Fruit fly (Drosophila melanogaster) whole organism, embryonic: ENCODE measurements around the gene Lcp65Ag2.

Experiments
- Aef1 ChIP-seq: fragments of 200-800 bp; sonication (Bioruptor generic); IDR thresholded peaks from 3 replicates; pipeline ENCODE4 v1.3.6; 2022; ENCODE audit warnings: missing biosample characterization, missing genetic modification characterization
- Asciz ChIP-seq: fragments of 200-800 bp; sonication (Bioruptor generic); optimal IDR thresholded peaks from 2 replicates; lab custom pipeline; 2017; ENCODE audit warnings: missing biosample characterization, mild to moderate bottlenecking, missing genetic modification characterization, missing genetic modification reagents
- BEAF-32 ChIP-seq: fragments of 200-800 bp; sonication (Bioruptor generic); optimal IDR thresholded peaks from 3 replicates; lab custom pipeline; 2017; ENCODE audit warnings: missing biosample characterization, missing genetic modification characterization, mild to moderate bottlenecking, moderate library complexity, missing genetic modification reagents
- Blimp-1 ChIP-seq: fragments of 200-800 bp; sonication (Bioruptor generic); optimal IDR thresholded peaks from 3 replicates; lab custom pipeline; 2018; ENCODE audit warnings: missing biosample characterization, missing genetic modification characterization, mild to moderate bottlenecking, moderate library complexity, missing genetic modification reagents
- CG11085 ChIP-seq: fragments of 200-800 bp; sonication (Bioruptor generic); IDR thresholded peaks from 2 replicates; pipeline ENCODE4 v1.3.6; 2022; ENCODE audit warnings: missing biosample characterization, missing genetic modification characterization
- CG11723 ChIP-seq: fragments of 200-800 bp; sonication (Bioruptor generic); optimal IDR thresholded peaks from 2 replicates; lab custom pipeline; 2017; ENCODE audit warnings: missing biosample characterization, mild to moderate bottlenecking, missing genetic modification characterization
- CG12071 ChIP-seq: fragments of 200-800 bp; sonication (Bioruptor generic); optimal IDR thresholded peaks from 3 replicates; lab custom pipeline; 2018; ENCODE audit warnings: missing biosample characterization, mild to moderate bottlenecking, missing genetic modification characterization
- CG14441 ChIP-seq: fragments of 200-800 bp; sonication (Bioruptor generic); IDR thresholded peaks from 2 replicates; pipeline ENCODE4 v1.3.6; 2022; ENCODE audit warnings: missing biosample characterization, missing genetic modification characterization
- CG14860 ChIP-seq: fragments of 200-800 bp; sonication (Bioruptor generic); IDR thresholded peaks from 3 replicates; pipeline ENCODE4 v1.3.6; 2022; ENCODE audit warnings: missing biosample characterization, missing genetic modification characterization; ENCODE audit not compliant: partially characterized antibody
- CG16813 ChIP-seq: fragments of 200-800 bp; sonication (Bioruptor generic); IDR thresholded peaks from 3 replicates; pipeline ENCODE4 v1.3.6; 2022; ENCODE audit warnings: missing biosample characterization, missing genetic modification characterization; ENCODE audit not compliant: partially characterized antibody
- CG17385 ChIP-seq: fragments of 200-800 bp; sonication (Bioruptor generic); optimal IDR thresholded peaks from 3 replicates; lab custom pipeline; 2018; ENCODE audit warnings: missing biosample characterization, mild to moderate bottlenecking, missing genetic modification characterization
- CG17568 ChIP-seq: fragments of 200-800 bp; sonication (Bioruptor generic); optimal IDR thresholded peaks from 2 replicates; lab custom pipeline; 2018; ENCODE audit warnings: missing biosample characterization, mild to moderate bottlenecking, missing genetic modification characterization, moderate library complexity
- CG17912 ChIP-seq: fragments of 200-800 bp; sonication (Bioruptor generic); optimal IDR thresholded peaks from 2 replicates; lab custom pipeline; 2018; ENCODE audit warnings: missing biosample characterization, mild to moderate bottlenecking, missing genetic modification characterization
- CG18619 ChIP-seq: fragments of 200-800 bp; sonication (Bioruptor generic); optimal IDR thresholded peaks from 3 replicates; lab custom pipeline; 2017; ENCODE audit warnings: missing biosample characterization, mild to moderate bottlenecking, missing genetic modification characterization
- CG2875 ChIP-seq: fragments of 200-800 bp; sonication (Bioruptor generic); optimal IDR thresholded peaks from 2 replicates; lab custom pipeline; 2017; ENCODE audit warnings: missing biosample characterization, mild to moderate bottlenecking, missing genetic modification characterization, missing genetic modification reagents
- CG30403 ChIP-seq: fragments of 200-800 bp; sonication (Bioruptor generic); optimal IDR thresholded peaks from 3 replicates; lab custom pipeline; 2016; ENCODE audit warnings: missing biosample characterization, missing genetic modification characterization
- CG3065 ChIP-seq: fragments of 200-800 bp; sonication (Bioruptor generic); optimal IDR thresholded peaks from 2 replicates; lab custom pipeline; 2016; ENCODE audit warnings: missing biosample characterization, missing genetic modification characterization
- CG32767 ChIP-seq: fragments of 200-800 bp; sonication (Bioruptor generic); IDR thresholded peaks from 2 replicates; pipeline ENCODE4 v1.3.6; 2022; ENCODE audit warnings: missing biosample characterization, missing genetic modification characterization
- CG7786 ChIP-seq: fragments of 200-800 bp; sonication (Bioruptor generic); optimal IDR thresholded peaks from 2 replicates; lab custom pipeline; 2016; ENCODE audit warnings: missing biosample characterization, missing genetic modification characterization
- CG8388 ChIP-seq: fragments of 200-800 bp; sonication (Bioruptor generic); optimal IDR thresholded peaks from 2 replicates; lab custom pipeline; 2019; ENCODE audit warnings: missing biosample characterization, mild to moderate bottlenecking, missing genetic modification characterization, moderate library complexity
- CG8944 ChIP-seq: fragments of 200-800 bp; sonication (Bioruptor generic); optimal IDR thresholded peaks from 3 replicates; lab custom pipeline; 2016; ENCODE audit warnings: missing biosample characterization, missing genetic modification characterization
- CkIIα-i1 ChIP-seq: fragments of 200-800 bp; sonication (Bioruptor generic); IDR thresholded peaks from 2 replicates; pipeline ENCODE4 v1.3.6; 2022; ENCODE audit warnings: missing biosample characterization, missing genetic modification characterization
- D19A ChIP-seq: fragments of 200-800 bp; optimal IDR thresholded peaks from 3 replicates; lab custom pipeline; 2019; ENCODE audit warnings: missing biosample characterization, mild to moderate bottlenecking, missing genetic modification characterization, moderate library complexity
- Dek ChIP-seq: fragments of 200-800 bp; sonication (Bioruptor generic); optimal IDR thresholded peaks from 3 replicates; lab custom pipeline; 2019; ENCODE audit warnings: missing biosample characterization, mild to moderate bottlenecking, missing genetic modification characterization, moderate library complexity
- Dfd ChIP-seq, 2 experiments: fragments of >200 bp; optimal IDR thresholded peaks; 2 replicates each; lab custom pipeline; 2017; ENCODE audit warnings: missing biosample characterization in 2 of 2, missing genetic modification characterization in 2 of 2
- Doc3 ChIP-seq: fragments of 200-800 bp; sonication (Bioruptor generic); IDR thresholded peaks from 3 replicates; pipeline ENCODE4 v1.3.6; 2022; ENCODE audit warnings: missing biosample characterization, missing genetic modification characterization; ENCODE audit not compliant: partially characterized antibody
- Elba2 ChIP-seq: fragments of 200-800 bp; sonication (Bioruptor generic); optimal IDR thresholded peaks from 3 replicates; lab custom pipeline; 2016; ENCODE audit warnings: missing biosample characterization, missing genetic modification characterization
- Gug ChIP-seq: fragments of 200-800 bp; sonication (Bioruptor generic); IDR thresholded peaks from 4 replicates; pipeline ENCODE4 v1.3.6; 2022; ENCODE audit warnings: missing biosample characterization, missing genetic modification characterization
- Kr ChIP-seq: fragments of 200-800 bp; sonication (Bioruptor generic); optimal IDR thresholded peaks from 2 replicates; lab custom pipeline; 2017; ENCODE audit warnings: missing biosample characterization, mild to moderate bottlenecking, missing genetic modification characterization
- MESR4 ChIP-seq: fragments of 200-800 bp; sonication (Bioruptor generic); optimal IDR thresholded peaks from 2 replicates; lab custom pipeline; 2018; ENCODE audit warnings: missing biosample characterization, mild to moderate bottlenecking, missing genetic modification characterization, moderate library complexity
- bab2 ChIP-seq: fragments of 200-800 bp; sonication (Bioruptor generic); optimal IDR thresholded peaks from 2 replicates; lab custom pipeline; 2016; ENCODE audit warnings: missing biosample characterization, missing genetic modification characterization
- bowl ChIP-seq: fragments of 200-800 bp; sonication (Bioruptor generic); IDR thresholded peaks from 2 replicates; pipeline ENCODE4 v1.3.6; 2022; ENCODE audit warnings: missing biosample characterization, missing genetic modification characterization
- chif ChIP-seq, 2 experiments: fragments of 200-800 bp; sonication (Bioruptor generic); optimal IDR thresholded peaks; 3 replicates each; lab custom pipeline; 2016; ENCODE audit warnings: missing biosample characterization in 2 of 2, missing genetic modification characterization in 2 of 2
- dati ChIP-seq: fragments of 200-800 bp; sonication (Bioruptor generic); IDR thresholded peaks from 2 replicates; pipeline ENCODE4 v1.3.6; 2022; ENCODE audit warnings: missing biosample characterization, missing genetic modification characterization
- exex ChIP-seq: fragments of 200-800 bp; sonication (Bioruptor generic); optimal IDR thresholded peaks from 4 replicates; lab custom pipeline; 2018; ENCODE audit warnings: missing biosample characterization, mild to moderate bottlenecking, missing genetic modification characterization, moderate library complexity
- eyg ChIP-seq: fragments of 200-800 bp; sonication (Bioruptor generic); optimal IDR thresholded peaks from 3 replicates; lab custom pipeline; 2016; ENCODE audit warnings: missing biosample characterization, missing genetic modification characterization
- fd64A ChIP-seq: fragments of 200-800 bp; sonication (Bioruptor generic); optimal IDR thresholded peaks from 3 replicates; lab custom pipeline; 2018; ENCODE audit warnings: missing biosample characterization, mild to moderate bottlenecking, missing genetic modification characterization
- gce ChIP-seq: fragments of 200-800 bp; sonication (Bioruptor generic); IDR thresholded peaks from 3 replicates; pipeline ENCODE4 v1.3.6; 2022; ENCODE audit warnings: missing biosample characterization, missing genetic modification characterization
- lmd ChIP-seq: fragments of 200-800 bp; sonication (Bioruptor generic); IDR thresholded peaks from 2 replicates; pipeline ENCODE4 v1.3.6; 2022; ENCODE audit warnings: missing biosample characterization, missing genetic modification characterization
- nerfin-1 ChIP-seq: fragments of 200-800 bp; sonication (Bioruptor generic); optimal IDR thresholded peaks from 3 replicates; lab custom pipeline; 2019; ENCODE audit warnings: missing biosample characterization, mild to moderate bottlenecking, missing genetic modification characterization, moderate library complexity
- nerfin-2 ChIP-seq: fragments of 200-800 bp; sonication (Bioruptor generic); IDR thresholded peaks from 2 replicates; pipeline ENCODE4 v1.3.6; 2022; ENCODE audit warnings: missing biosample characterization, missing genetic modification characterization; ENCODE audit not compliant: partially characterized antibody
- odd ChIP-seq: fragments of 200-800 bp; sonication (Bioruptor generic); optimal IDR thresholded peaks from 2 replicates; lab custom pipeline; 2017; ENCODE audit warnings: missing biosample characterization, mild to moderate bottlenecking, missing genetic modification characterization
- onecut ChIP-seq: fragments of 200-800 bp; sonication (Bioruptor generic); IDR thresholded peaks from 2 replicates; pipeline ENCODE4 v1.3.6; 2022; ENCODE audit warnings: missing biosample characterization, missing genetic modification characterization
- otp ChIP-seq: fragments of 200-800 bp; sonication (Bioruptor generic); IDR thresholded peaks from 3 replicates; pipeline ENCODE4, ENCODE4 v1.3.6; 2022; ENCODE audit warnings: missing biosample characterization, missing genetic modification characterization
- pnt ChIP-seq: fragments of 200-800 bp; sonication (Bioruptor generic); optimal IDR thresholded peaks from 3 replicates; lab custom pipeline; 2016; ENCODE audit warnings: missing biosample characterization, missing genetic modification characterization
- pros ChIP-seq: fragments of 200-800 bp; sonication (Bioruptor generic); optimal IDR thresholded peaks from 3 replicates; lab custom pipeline; 2019; ENCODE audit warnings: missing biosample characterization, mild to moderate bottlenecking, missing genetic modification characterization, moderate library complexity
- psq ChIP-seq: fragments of 200-800 bp; sonication (Bioruptor generic); optimal IDR thresholded peaks from 2 replicates; lab custom pipeline; 2017; ENCODE audit warnings: missing biosample characterization, missing genetic modification characterization
- ranshi ChIP-seq: fragments of 200-800 bp; sonication (Bioruptor generic); IDR thresholded peaks from 2 replicates; pipeline ENCODE4 v1.3.6; 2022; ENCODE audit warnings: missing biosample characterization, missing genetic modification characterization
- repo ChIP-seq: fragments of 200-800 bp; sonication (Bioruptor generic); optimal IDR thresholded peaks from 2 replicates; lab custom pipeline; 2016; ENCODE audit warnings: missing biosample characterization, missing genetic modification characterization
- slbo ChIP-seq: fragments of 200-800 bp; sonication (Bioruptor generic); IDR thresholded peaks from 2 replicates; pipeline ENCODE4 v1.3.6; 2022; ENCODE audit warnings: missing biosample characterization, missing genetic modification characterization

Lcp65Ag2 gene

dm6 chr3L:6139924-6140574 lies 6.7 kb upstream of the Lcp65Ag2 start, which contains the start of gene Cpr65Av (continued):
- TF ChIP-seq CG16813 (GFP tag; lab: Robert Waterston, UW): no peak
- 0 out of 2 replicates have a peak, but pooled peaks have one; percentile 20 for TF ChIP-seq onecut
- TF ChIP-seq exex: no peak
- no peak for TF ChIP-seq CG11723 (GFP tag; lab: Kevin White, UChicago)
- TF ChIP-seq otp (GFP tag; lab: Robert Waterston, UW): peak; percentile 17; the same call in 1 of the 3 replicates
- peak in 1 of 2 experiments; percentile 13 for TF ChIP-seq chif (GFP tag; optimal IDR thresholded peaks at IDR 0.05; lab: Kevin White, UChicago)
- no peak for TF ChIP-seq ranshi (GFP tag; lab: Robert Waterston, UW)
- no peak for TF ChIP-seq bab2 (GFP tag; lab: Kevin White, UChicago)
- TF ChIP-seq CG17385: peak; percentile 2
- TF ChIP-seq Blimp-1 (GFP tag; lab: Kevin White, UChicago): peak; percentile 13
- TF ChIP-seq MESR4 (GFP tag; lab: Kevin White, UChicago): no peak
- peak; percentile 37 for TF ChIP-seq CG2875 (GFP tag; lab: Kevin White, UChicago)
- TF ChIP-seq CG32767: no peak
- TF ChIP-seq BEAF-32 (GFP tag; lab: Kevin White, UChicago): no peak
- no peak for TF ChIP-seq lmd
- no peak for TF ChIP-seq CG8944 (GFP tag; lab: Kevin White, UChicago)
- no peak for TF ChIP-seq Dek (tag; lab: Kevin White, UChicago)
- peak; percentile 33 for TF ChIP-seq odd (GFP tag; lab: Kevin White, UChicago)
- no peak for TF ChIP-seq CG17568 (GFP tag; lab: Kevin White, UChicago)
- TF ChIP-seq Dfd (GFP tag; optimal IDR thresholded peaks at IDR 0.05; lab: Kevin White, UChicago): no peak
- no peak for TF ChIP-seq D19A (tag; lab: Kevin White, UChicago)
- no peak for TF ChIP-seq Gug (GFP tag; lab: Robert Waterston, UW)
- no peak for TF ChIP-seq CG11085 (GFP tag; lab: Robert Waterston, UW)
- 0 out of 3 replicates have a peak, but pooled peaks have one; percentile 28 for TF ChIP-seq gce
- TF ChIP-seq CG14441: no peak
- TF ChIP-seq pnt (GFP tag; lab: Kevin White, UChicago): no peak
- peak; percentile 13 for TF ChIP-seq CG17912 (GFP tag; lab: Kevin White, UChicago)
- TF ChIP-seq Aef1: no peak
- TF ChIP-seq Kr (GFP tag; lab: Kevin White, UChicago): no peak
- TF ChIP-seq Doc3 (GFP tag; lab: Robert Waterston, UW): no peak
- TF ChIP-seq bowl (GFP tag; lab: Robert Waterston, UW): no peak
- no peak for TF ChIP-seq nerfin-1
- no peak for TF ChIP-seq slbo (GFP tag; lab: Robert Waterston, UW)
- TF ChIP-seq pros (GFP tag; lab: Kevin White, UChicago): no peak
- no peak for TF ChIP-seq Elba2 (GFP tag; lab: Kevin White, UChicago)
- TF ChIP-seq dati (GFP tag; lab: Robert Waterston, UW): no peak
- TF ChIP-seq nerfin-2 (GFP tag; lab: Robert Waterston, UW): no peak
- no peak for TF ChIP-seq CG7786 (GFP tag; lab: Kevin White, UChicago)
- no peak for TF ChIP-seq psq (GFP tag; lab: Kevin White, UChicago)
- TF ChIP-seq repo (GFP tag; lab: Kevin White, UChicago): no peak
- no peak for TF ChIP-seq CG3065 (GFP tag; lab: Kevin White, UChicago)
- no peak for TF ChIP-seq CG30403 (GFP tag; lab: Kevin White, UChicago)
- TF ChIP-seq CG18619: peak; percentile 16
- no peak for TF ChIP-seq CG8388
- no peak for TF ChIP-seq CG14860 (GFP tag; lab: Robert Waterston, UW)
- no peak for TF ChIP-seq CkIIα-i1 (GFP tag; lab: Robert Waterston, UW)
- peak; percentile 16 for TF ChIP-seq fd64A
- TF ChIP-seq CG12071: peak; percentile 17
- no peak for TF ChIP-seq eyg
- peak; percentile 33 for TF ChIP-seq Asciz (GFP tag; lab: Kevin White, UChicago)
